Fruit fly (Drosophila melanogaster): Measurements from ENCODE around the gene Wdr81.
A peak's percentile ranks its signal among the peaks of the same experiment; 100 is the strongest.

The Wdr81 gene

DNA sequence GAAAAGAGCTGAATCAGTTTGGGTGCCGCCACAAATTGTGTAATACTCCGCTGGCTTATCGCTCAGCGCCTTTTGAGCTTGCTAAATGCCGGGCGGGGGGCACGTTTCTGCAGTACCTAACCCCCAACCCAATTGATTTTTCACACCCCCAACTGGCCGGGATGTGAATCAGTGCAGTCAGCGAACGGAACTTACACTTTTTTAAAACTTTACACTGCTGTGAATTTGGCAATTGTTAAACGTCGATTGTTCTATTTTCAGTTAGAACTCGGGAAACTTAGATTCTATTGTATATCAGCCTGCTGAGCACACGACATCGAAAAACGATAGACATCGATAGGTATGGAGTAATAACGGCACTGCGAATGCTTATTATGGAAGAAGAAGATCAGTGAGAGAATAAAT lies 17.4 kb upstream of the Wdr81 start, which contains the start of gene Tom70 (continued):
- TF ChIP-seq BtbVII (GFP tag; optimal IDR thresholded peaks at IDR 0.05) (no peak), CG12659 (GFP tag; optimal IDR thresholded peaks at IDR 0.05) (peak; percentile 32), chinmo (GFP tag; IDR thresholded peaks at IDR 0.05; ENCODE audit: partially characterized antibody) (no peak), Hr51 (GFP tag; optimal IDR thresholded peaks at IDR 0.05) (no peak), CG15011 (GFP tag; optimal IDR thresholded peaks at IDR 0.05) (no peak), gsb-n (tag; optimal IDR thresholded peaks at IDR 0.05) (no peak), CG8089 (GFP tag; optimal IDR thresholded peaks at IDR 0.05) (no peak), dmrt11E (tag; optimal IDR thresholded peaks at IDR 0.05) (no peak), BEAF-32 (GFP tag; optimal IDR thresholded peaks at IDR 0.05) (peak; percentile 66), Oli (tag; optimal IDR thresholded peaks at IDR 0.05) (no peak), al (GFP tag; IDR thresholded peaks at IDR 0.05) (no peak), ind (GFP tag; optimal IDR thresholded peaks at IDR 0.05) (no peak), CG2712 (tag; optimal IDR thresholded peaks at IDR 0.05) (no peak), kay (GFP tag; optimal IDR thresholded peaks at IDR 0.05) (no peak), aop (GFP tag; IDR thresholded peaks at IDR 0.05) (no peak), wor (GFP tag; IDR thresholded peaks at IDR 0.05) (no peak), CG13287 (GFP tag; IDR thresholded peaks at IDR 0.05; ENCODE audit: partially characterized antibody) (peak; percentile 55), CG11085 (GFP tag; IDR thresholded peaks at IDR 0.05) (no peak), Xbp1 (GFP tag; optimal IDR thresholded peaks at IDR 0.05) (no peak), crol (GFP tag; IDR thresholded peaks at IDR 0.05) (0 out of 2 replicates have a peak, but pooled peaks have one; percentile 10), Pdp1 (GFP tag; optimal IDR thresholded peaks at IDR 0.05) (peak in 1 of 2 experiments; percentile 94), scrt (GFP tag; optimal IDR thresholded peaks at IDR 0.05) (no peak), CG4854 (GFP tag; optimal IDR thresholded peaks at IDR 0.05) (no peak), pzg (GFP tag; optimal IDR thresholded peaks at IDR 0.05) (peak; percentile 63), bsh (GFP tag; optimal IDR thresholded peaks at IDR 0.05) (no peak), dan (GFP tag; IDR thresholded peaks at IDR 0.05) (no peak), CG15269 (tag; optimal IDR thresholded peaks at IDR 0.05) (no peak), NC2β (GFP tag; optimal IDR thresholded peaks at IDR 0.05) (no peak), D19A (tag; optimal IDR thresholded peaks at IDR 0.05) (no peak), pfk (GFP tag; optimal IDR thresholded peaks at IDR 0.05) (no peak), CG12071 (GFP tag; optimal IDR thresholded peaks at IDR 0.05) (no peak), tup (GFP tag; optimal IDR thresholded peaks at IDR 0.05) (no peak), CG42726 (GFP tag; IDR thresholded peaks at IDR 0.05; ENCODE audit: partially characterized antibody) (0 out of 2 replicates have a peak, but pooled peaks have one; percentile 37), gfzf (GFP tag; optimal IDR thresholded peaks at IDR 0.05) (peak; percentile 3), disco-r (GFP tag; optimal IDR thresholded peaks at IDR 0.05) (no peak), jing (GFP tag; optimal IDR thresholded peaks at IDR 0.05) (no peak), CG3726 (GFP tag; IDR thresholded peaks at IDR 0.05) (no peak), CG17612 (GFP tag; IDR thresholded peaks at IDR 0.05) (no peak), unpg (GFP tag; optimal IDR thresholded peaks at IDR 0.05) (no peak), Atf-2 (GFP tag; optimal IDR thresholded peaks at IDR 0.05) (no peak), CG10979 (tag; optimal IDR thresholded peaks at IDR 0.05) (no peak), CG32767 (GFP tag; IDR thresholded peaks at IDR 0.05) (no peak), CG14667 (GFP tag; IDR thresholded peaks at IDR 0.05) (no peak), Kr (GFP tag; optimal IDR thresholded peaks at IDR 0.05) (no peak), trem (tag; optimal IDR thresholded peaks at IDR 0.05) (peak; percentile 38), CG4328 (GFP tag; optimal IDR thresholded peaks at IDR 0.05) (no peak), YL-1 (GFP tag; optimal IDR thresholded peaks at IDR 0.05) (peak; percentile 72), nerfin-2 (GFP tag; IDR thresholded peaks at IDR 0.05; ENCODE audit: partially characterized antibody) (no peak), CG12744 (GFP tag; optimal IDR thresholded peaks at IDR 0.05) (no peak), Ravus (GFP tag; IDR thresholded peaks at IDR 0.05) (no peak)
